Fruit fly (Drosophila melanogaster) whole organism, embryonic: ENCODE measurements around the gene CG7519.

Experiments
- Atf-2 ChIP-seq: fragments of 200-800 bp; sonication (Bioruptor generic); optimal IDR thresholded peaks from 2 replicates; lab custom pipeline; 2016; ENCODE audit warnings: missing biosample characterization, missing genetic modification characterization
- CG10979 ChIP-seq: fragments of 200-800 bp; sonication (Bioruptor generic); optimal IDR thresholded peaks from 2 replicates; lab custom pipeline; 2018; ENCODE audit warnings: missing biosample characterization, mild to moderate bottlenecking, missing genetic modification characterization, moderate library complexity
- CG11456 ChIP-seq: fragments of 200-800 bp; sonication (Bioruptor generic); IDR thresholded peaks from 3 replicates; pipeline ENCODE4 v1.3.6; 2022; ENCODE audit warnings: missing biosample characterization, missing genetic modification characterization
- CG17829 ChIP-seq: fragments of 200-800 bp; optimal IDR thresholded peaks from 2 replicates; lab custom pipeline; 2019; ENCODE audit warnings: missing biosample characterization, mild to moderate bottlenecking, missing genetic modification characterization, moderate library complexity
- CG18599 ChIP-seq: fragments of 200-800 bp; sonication (Bioruptor generic); optimal IDR thresholded peaks from 3 replicates; lab custom pipeline; 2017; ENCODE audit warnings: missing biosample characterization, missing genetic modification characterization, mild to moderate bottlenecking, moderate library complexity, missing genetic modification reagents
- CG18764 ChIP-seq: fragments of 200-800 bp; sonication (Bioruptor generic); optimal IDR thresholded peaks from 3 replicates; lab custom pipeline; 2016; ENCODE audit warnings: missing biosample characterization, missing genetic modification characterization
- CG30020 ChIP-seq: fragments of 200-800 bp; optimal IDR thresholded peaks from 2 replicates; lab custom pipeline; 2019; ENCODE audit warnings: missing biosample characterization, mild to moderate bottlenecking, missing genetic modification characterization, moderate library complexity
- CG31365 ChIP-seq: fragments of 200-800 bp; sonication (Bioruptor generic); optimal IDR thresholded peaks from 2 replicates; lab custom pipeline; 2018; ENCODE audit warnings: missing biosample characterization, mild to moderate bottlenecking, missing genetic modification characterization
- CG31388 ChIP-seq: fragments of 200-800 bp; sonication (Bioruptor generic); optimal IDR thresholded peaks from 2 replicates; lab custom pipeline; 2016; ENCODE audit warnings: missing biosample characterization, missing genetic modification characterization
- CG43689 ChIP-seq: fragments of 200-800 bp; sonication (Bioruptor generic); IDR thresholded peaks from 2 replicates; pipeline ENCODE4 v1.3.6; 2022; ENCODE audit warnings: missing biosample characterization, missing genetic modification characterization
- CG6254 ChIP-seq: fragments of 200-800 bp; sonication (Bioruptor generic); optimal IDR thresholded peaks from 3 replicates; lab custom pipeline; 2017; ENCODE audit warnings: mild to moderate bottlenecking, missing biosample characterization, missing genetic modification reagents, missing genetic modification characterization
- CG7372 ChIP-seq: fragments of 200-800 bp; sonication (Bioruptor generic); IDR thresholded peaks from 2 replicates; pipeline ENCODE4 v1.3.6; 2022; ENCODE audit warnings: missing biosample characterization, missing genetic modification characterization
- CG9817 ChIP-seq: fragments of 200-800 bp; sonication (Bioruptor generic); optimal IDR thresholded peaks from 2 replicates; lab custom pipeline; 2018; ENCODE audit warnings: missing biosample characterization, mild to moderate bottlenecking, missing genetic modification characterization, moderate library complexity
- E2f1 ChIP-seq: fragments of 200-800 bp; sonication (Bioruptor generic); IDR thresholded peaks from 2 replicates; pipeline ENCODE4 v1.3.6; 2022; ENCODE audit warnings: missing biosample characterization, missing genetic modification characterization
- H15 ChIP-seq: fragments of 200-800 bp; sonication (Bioruptor generic); IDR thresholded peaks from 3 replicates; pipeline ENCODE4 v1.3.6; 2022; ENCODE audit warnings: missing biosample characterization, missing genetic modification characterization
- HLH3B ChIP-seq: fragments of 200-800 bp; sonication (Bioruptor generic); IDR thresholded peaks from 2 replicates; pipeline ENCODE4 v1.3.6; 2022; ENCODE audit warnings: missing biosample characterization, missing genetic modification characterization
- HLH4C ChIP-seq: fragments of 200-800 bp; sonication (Bioruptor generic); IDR thresholded peaks from 3 replicates; pipeline ENCODE4 v1.3.6; 2022; ENCODE audit warnings: missing biosample characterization, missing genetic modification characterization; ENCODE audit not compliant: partially characterized antibody
- HmgD ChIP-seq: fragments of 200-800 bp; sonication (Bioruptor generic); optimal IDR thresholded peaks from 3 replicates; lab custom pipeline; 2016; ENCODE audit warnings: missing biosample characterization, missing genetic modification characterization
- Hsf ChIP-seq: fragments of 200-800 bp; sonication (Bioruptor generic); optimal IDR thresholded peaks from 3 replicates; lab custom pipeline; 2016; ENCODE audit warnings: missing biosample characterization, missing genetic modification characterization
- Kr ChIP-seq: fragments of 200-800 bp; sonication (Bioruptor generic); optimal IDR thresholded peaks from 2 replicates; lab custom pipeline; 2017; ENCODE audit warnings: missing biosample characterization, mild to moderate bottlenecking, missing genetic modification characterization
- Lpt ChIP-seq: fragments of >200 bp; optimal IDR thresholded peaks from 2 replicates; lab custom pipeline; 2018; ENCODE audit warnings: missing biosample characterization, missing genetic modification characterization
- NC2β ChIP-seq: fragments of 200-800 bp; sonication (Bioruptor generic); optimal IDR thresholded peaks from 2 replicates; lab custom pipeline; 2016; ENCODE audit warnings: missing biosample characterization, missing genetic modification characterization
- Nf-YC ChIP-seq: fragments of 200-800 bp; optimal IDR thresholded peaks from 3 replicates; lab custom pipeline; 2019; ENCODE audit warnings: missing biosample characterization, mild to moderate bottlenecking, missing genetic modification characterization, moderate library complexity
- Sry-δ ChIP-seq: fragments of 200-800 bp; sonication (Bioruptor generic); optimal IDR thresholded peaks from 2 replicates; lab custom pipeline; 2016; ENCODE audit warnings: missing biosample characterization, missing genetic modification characterization
- Ssrp ChIP-seq: fragments of 200-800 bp; sonication (Bioruptor generic); optimal IDR thresholded peaks from 2 replicates; lab custom pipeline; 2018; ENCODE audit warnings: missing biosample characterization, mild to moderate bottlenecking, missing genetic modification characterization, moderate library complexity
- ara ChIP-seq: fragments of 200-800 bp; sonication (Bioruptor generic); IDR thresholded peaks from 2 replicates; pipeline ENCODE4 v1.3.6; 2022; ENCODE audit warnings: missing biosample characterization, missing genetic modification characterization
- ase ChIP-seq: fragments of 200-800 bp; sonication (Bioruptor generic); IDR thresholded peaks from 3 replicates; pipeline ENCODE4 v1.3.6; 2022; ENCODE audit warnings: missing biosample characterization, missing genetic modification characterization
- ash1 ChIP-seq: fragments of 200-800 bp; sonication (Bioruptor generic); optimal IDR thresholded peaks from 2 replicates; lab custom pipeline; 2018; ENCODE audit warnings: missing biosample characterization, mild to moderate bottlenecking, missing genetic modification characterization
- az2 ChIP-seq: fragments of 200-800 bp; sonication (Bioruptor generic); optimal IDR thresholded peaks from 3 replicates; lab custom pipeline; 2016; ENCODE audit warnings: missing biosample characterization, missing genetic modification characterization
- bab2 ChIP-seq: fragments of 200-800 bp; sonication (Bioruptor generic); optimal IDR thresholded peaks from 2 replicates; lab custom pipeline; 2016; ENCODE audit warnings: missing biosample characterization, missing genetic modification characterization
- cas ChIP-seq: fragments of 200-800 bp; sonication (Bioruptor generic); IDR thresholded peaks from 2 replicates; pipeline ENCODE4 v1.3.6; 2022; ENCODE audit warnings: missing biosample characterization, missing genetic modification characterization
- chm ChIP-seq: fragments of 200-800 bp; sonication (Bioruptor generic); IDR thresholded peaks from 2 replicates; pipeline ENCODE4 v1.3.6; 2022; ENCODE audit warnings: missing biosample characterization, missing genetic modification characterization
- crp ChIP-seq, 2 experiments: fragments of 200-800 bp; sonication (Bioruptor generic); optimal IDR thresholded peaks; 2 replicates in 1 of 2; 3 replicates in 1 of 2; lab custom pipeline; 2017; ENCODE audit warnings: missing biosample characterization in 2 of 2, missing genetic modification characterization in 2 of 2, mild to moderate bottlenecking in 1 of 2, moderate library complexity in 1 of 2
- esg ChIP-seq: fragments of 200-800 bp; sonication (Bioruptor generic); conservative IDR thresholded peaks from 2 replicates; pipeline ENCODE4 v1.3.6; 2022; ENCODE audit warnings: missing biosample characterization, missing genetic modification characterization
- hbn ChIP-seq: fragments of 200-800 bp; sonication (Bioruptor generic); IDR thresholded peaks from 2 replicates; pipeline ENCODE4 v1.3.6; 2022; ENCODE audit warnings: missing biosample characterization, missing genetic modification characterization; ENCODE audit not compliant: partially characterized antibody
- nerfin-1 ChIP-seq: fragments of 200-800 bp; sonication (Bioruptor generic); optimal IDR thresholded peaks from 3 replicates; lab custom pipeline; 2019; ENCODE audit warnings: missing biosample characterization, mild to moderate bottlenecking, missing genetic modification characterization, moderate library complexity
- nerfin-2 ChIP-seq: fragments of 200-800 bp; sonication (Bioruptor generic); IDR thresholded peaks from 2 replicates; pipeline ENCODE4 v1.3.6; 2022; ENCODE audit warnings: missing biosample characterization, missing genetic modification characterization; ENCODE audit not compliant: partially characterized antibody
- pho ChIP-seq: fragments of 200-800 bp; sonication (Bioruptor generic); optimal IDR thresholded peaks from 2 replicates; lab custom pipeline; 2016; ENCODE audit warnings: missing biosample characterization, missing genetic modification characterization
- pros ChIP-seq: fragments of 200-800 bp; sonication (Bioruptor generic); optimal IDR thresholded peaks from 3 replicates; lab custom pipeline; 2019; ENCODE audit warnings: missing biosample characterization, mild to moderate bottlenecking, missing genetic modification characterization, moderate library complexity
- pzg ChIP-seq: fragments of 200-800 bp; sonication (Bioruptor generic); optimal IDR thresholded peaks from 3 replicates; lab custom pipeline; 2018; ENCODE audit warnings: missing biosample characterization, mild to moderate bottlenecking, missing genetic modification characterization, moderate library complexity
- repo ChIP-seq: fragments of 200-800 bp; sonication (Bioruptor generic); optimal IDR thresholded peaks from 2 replicates; lab custom pipeline; 2016; ENCODE audit warnings: missing biosample characterization, missing genetic modification characterization
- rib ChIP-seq: fragments of 200-800 bp; sonication (Bioruptor generic); IDR thresholded peaks from 2 replicates; pipeline ENCODE4 v1.3.6; 2022; ENCODE audit warnings: missing biosample characterization, missing genetic modification characterization
- scrt ChIP-seq: fragments of 200-800 bp; sonication (Bioruptor generic); optimal IDR thresholded peaks from 2 replicates; lab custom pipeline; 2018; ENCODE audit warnings: missing biosample characterization, mild to moderate bottlenecking, missing genetic modification characterization, moderate library complexity
- sima ChIP-seq: fragments of 200-800 bp; sonication (Bioruptor generic); optimal IDR thresholded peaks from 2 replicates; lab custom pipeline; 2016; ENCODE audit warnings: missing biosample characterization, missing genetic modification characterization
- sisA ChIP-seq: fragments of 200-800 bp; sonication (Bioruptor generic); IDR thresholded peaks from 2 replicates; pipeline ENCODE4 v1.3.6; 2022; ENCODE audit warnings: missing biosample characterization, missing genetic modification characterization
- slbo ChIP-seq: fragments of 200-800 bp; sonication (Bioruptor generic); IDR thresholded peaks from 2 replicates; pipeline ENCODE4 v1.3.6; 2022; ENCODE audit warnings: missing biosample characterization, missing genetic modification characterization
- sr ChIP-seq: fragments of 200-800 bp; sonication (Bioruptor generic); IDR thresholded peaks from 3 replicates; pipeline ENCODE4 v1.3.6; 2022; ENCODE audit warnings: missing biosample characterization, missing genetic modification characterization
- trem ChIP-seq: fragments of 200-800 bp; optimal IDR thresholded peaks from 3 replicates; lab custom pipeline; 2019; ENCODE audit warnings: missing biosample characterization, mild to moderate bottlenecking, missing genetic modification characterization, moderate library complexity
- wor ChIP-seq: fragments of 200-800 bp; sonication (Bioruptor generic); IDR thresholded peaks from 2 replicates; pipeline ENCODE4 v1.3.6; 2022; ENCODE audit warnings: missing biosample characterization, missing genetic modification characterization
- zen2 ChIP-seq: fragments of 200-800 bp; sonication (Bioruptor generic); IDR thresholded peaks from 3 replicates; pipeline ENCODE4 v1.3.6; 2022; ENCODE audit warnings: missing biosample characterization, missing genetic modification characterization; ENCODE audit not compliant: partially characterized antibody
- zfh2 ChIP-seq: fragments of 200-800 bp; sonication (Bioruptor generic); optimal IDR thresholded peaks from 2 replicates; lab custom pipeline; 2016; ENCODE audit warnings: missing biosample characterization, missing genetic modification characterization

Gene CG7519

dm6 chr3L:21516716-21517266 lies 23.9 kb downstream of the CG7519 start (continued):
- TF ChIP-seq hbn = no peak
- no peak for TF ChIP-seq slbo (GFP tag; lab: Robert Waterston, UW)
- TF ChIP-seq az2 = peak; percentile 27
- TF ChIP-seq sima = no peak
- no peak for TF ChIP-seq E2f1 (GFP tag; lab: Robert Waterston, UW)
- no peak for TF ChIP-seq CG18764 (GFP tag; lab: Kevin White, UChicago)
- TF ChIP-seq CG6254 (GFP tag; lab: Kevin White, UChicago) = peak; percentile 16
- no peak for TF ChIP-seq bab2 (GFP tag; lab: Kevin White, UChicago)
- TF ChIP-seq CG11456 = no peak
- no peak for TF ChIP-seq Lpt (GFP tag; lab: Kevin White, UChicago)
- no peak for TF ChIP-seq wor (GFP tag; lab: Robert Waterston, UW)
- peak; percentile 70 for TF ChIP-seq scrt (GFP tag; lab: Kevin White, UChicago)
- TF ChIP-seq HmgD (GFP tag; lab: Kevin White, UChicago) = peak; percentile 11
- TF ChIP-seq pho (GFP tag; lab: Kevin White, UChicago) = peak; percentile 6
- no peak for TF ChIP-seq HLH4C (GFP tag; lab: Robert Waterston, UW)
- TF ChIP-seq Ssrp (tag; lab: Kevin White, UChicago) = no peak
- TF ChIP-seq rib = no peak
- TF ChIP-seq pros (GFP tag; lab: Kevin White, UChicago) = no peak
- no peak for TF ChIP-seq repo (GFP tag; lab: Kevin White, UChicago)
- no peak for TF ChIP-seq chm (GFP tag; lab: Robert Waterston, UW)
- TF ChIP-seq H15 (GFP tag; lab: Robert Waterston, UW) = no peak
- no peak for TF ChIP-seq CG31365 (tag; lab: Kevin White, UChicago)
- no peak for TF ChIP-seq CG31388
- TF ChIP-seq ash1 (GFP tag; lab: Kevin White, UChicago) = no peak
- TF ChIP-seq zen2 (GFP tag; lab: Robert Waterston, UW) = no peak
- TF ChIP-seq Hsf = peak; percentile 36
- peak; percentile 40 for TF ChIP-seq CG17829 (tag; lab: Kevin White, UChicago)
- no peak for TF ChIP-seq nerfin-2 (GFP tag; lab: Robert Waterston, UW)
- TF ChIP-seq CG10979 (tag; lab: Kevin White, UChicago) = peak; percentile 7
- no peak for TF ChIP-seq cas
- TF ChIP-seq ara (GFP tag; lab: Robert Waterston, UW) = no peak
- TF ChIP-seq CG9817 (tag; lab: Kevin White, UChicago) = no peak
- TF ChIP-seq Atf-2 = peak; percentile 13
- TF ChIP-seq NC2β = peak; percentile 57
- no peak for TF ChIP-seq zfh2 (GFP tag; lab: Kevin White, UChicago)
- TF ChIP-seq HLH3B = no peak
- no peak for TF ChIP-seq CG7372 (GFP tag; lab: Robert Waterston, UW)
- no peak for TF ChIP-seq CG18599 (GFP tag; lab: Kevin White, UChicago)
- peak; percentile 39 for TF ChIP-seq Sry-δ (GFP tag; lab: Kevin White, UChicago)
- TF ChIP-seq sisA (GFP tag; lab: Robert Waterston, UW) = no peak
- TF ChIP-seq esg (GFP tag; lab: Robert Waterston, UW) = no peak
- TF ChIP-seq CG43689 (GFP tag; lab: Robert Waterston, UW) = no peak
- no peak for TF ChIP-seq Kr
- peak; percentile 13; the same call in 1 of the 3 replicates for TF ChIP-seq sr (GFP tag; lab: Robert Waterston, UW)
- no peak for TF ChIP-seq crp (GFP tag; optimal IDR thresholded peaks at IDR 0.05; lab: Kevin White, UChicago)
- TF ChIP-seq pzg = peak; percentile 69
- no peak for TF ChIP-seq ase
- TF ChIP-seq trem = peak; percentile 68
- no peak for TF ChIP-seq nerfin-1 (tag; lab: Kevin White, UChicago)
- TF ChIP-seq CG30020 (tag; lab: Kevin White, UChicago) = peak; percentile 53
- no peak for TF ChIP-seq Nf-YC (tag; lab: Kevin White, UChicago)
